Worm (Caenorhabditis elegans): ENCODE results near the gene col-73.

The col-73 gene

DNA sequence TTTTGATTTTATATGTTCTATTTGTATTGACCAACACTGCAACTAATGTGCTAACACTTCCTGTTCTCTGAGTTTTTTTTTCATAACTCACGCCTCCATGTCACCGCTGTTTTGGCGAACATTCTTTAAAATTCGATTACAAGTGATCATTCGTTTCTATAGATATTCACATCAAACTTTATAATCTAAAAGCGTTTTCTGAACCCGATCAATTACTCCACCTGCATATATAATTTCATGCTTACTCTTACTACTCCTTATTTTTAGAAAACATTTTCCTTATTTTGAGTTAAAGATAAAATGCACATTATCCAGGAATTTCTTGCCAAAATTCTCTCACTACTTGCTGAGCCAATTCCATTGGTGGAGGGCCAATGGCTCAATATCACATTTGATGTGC is 13.0 kb upstream of the col-73 start, which contains the start of gene R05F9.7:
Gene R05F9.7 (plus strand): TSS at position 301 of the 400 bp plus-strand sequence.
- TF ChIP-seq R02D3.7 (tag; optimal IDR thresholded peaks at IDR 0.05): no peak
- no peak for TF ChIP-seq pqm-1 (tag; optimal IDR thresholded peaks at IDR 0.05)
- TF ChIP-seq ceh-28 (tag; optimal IDR thresholded peaks at IDR 0.05): no peak
- no peak for TF ChIP-seq ama-1 (optimal IDR thresholded peaks at IDR 0.05)
- no peak for TF ChIP-seq ceh-16 (tag; optimal IDR thresholded peaks at IDR 0.05)
- no peak for TF ChIP-seq mdl-1 (tag; optimal IDR thresholded peaks at IDR 0.05)
- no peak for TF ChIP-seq hmg-11 (tag; optimal IDR thresholded peaks at IDR 0.05)
- no peak for TF ChIP-seq mml-1 (tag; optimal IDR thresholded peaks at IDR 0.05)
- TF ChIP-seq nhr-76 (tag; optimal IDR thresholded peaks at IDR 0.05): no peak
- TF ChIP-seq ceh-82 (tag; optimal IDR thresholded peaks at IDR 0.05): no peak
- TF ChIP-seq daf-12 (tag; optimal IDR thresholded peaks at IDR 0.05): no peak
- TF ChIP-seq ceh-9 (tag; optimal IDR thresholded peaks at IDR 0.05): no peak
- no peak for TF ChIP-seq nhr-77 (tag; optimal IDR thresholded peaks at IDR 0.05)
- no peak for TF ChIP-seq nhr-67 (tag; optimal IDR thresholded peaks at IDR 0.05)
- no peak for TF ChIP-seq zag-1 (tag; optimal IDR thresholded peaks at IDR 0.05)
- no peak for TF ChIP-seq nhr-23 (tag; optimal IDR thresholded peaks at IDR 0.05)
- no peak for TF ChIP-seq snpc-4 (tag; optimal IDR thresholded peaks at IDR 0.05)
- TF ChIP-seq nfya-1 (tag; optimal IDR thresholded peaks at IDR 0.05; ENCODE audit: insufficient read depth): no peak
- TF ChIP-seq ztf-4 (tag; optimal IDR thresholded peaks at IDR 0.05): no peak

DNA sequence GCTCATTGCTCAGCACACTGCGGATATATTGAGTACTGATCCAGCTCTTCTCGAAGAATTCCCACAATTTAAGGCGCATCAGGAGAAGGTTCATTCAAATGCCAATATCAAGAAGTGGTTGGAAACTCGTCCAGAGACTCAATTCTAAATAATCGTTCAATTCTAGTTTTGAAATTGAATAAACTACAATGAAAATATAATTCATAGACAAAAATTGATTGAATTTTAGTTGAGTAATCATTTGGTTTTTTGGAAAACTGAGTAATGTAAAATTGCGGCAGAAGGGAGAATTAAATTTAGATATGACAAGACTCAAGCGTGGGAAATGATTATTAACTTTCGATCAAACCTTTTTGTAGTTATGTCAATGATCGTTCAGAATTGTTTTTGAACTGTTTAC is 11.5 kb upstream of the col-73 start:
- TF ChIP-seq nhr-12 (tag; optimal IDR thresholded peaks at IDR 0.05): no peak

DNA sequence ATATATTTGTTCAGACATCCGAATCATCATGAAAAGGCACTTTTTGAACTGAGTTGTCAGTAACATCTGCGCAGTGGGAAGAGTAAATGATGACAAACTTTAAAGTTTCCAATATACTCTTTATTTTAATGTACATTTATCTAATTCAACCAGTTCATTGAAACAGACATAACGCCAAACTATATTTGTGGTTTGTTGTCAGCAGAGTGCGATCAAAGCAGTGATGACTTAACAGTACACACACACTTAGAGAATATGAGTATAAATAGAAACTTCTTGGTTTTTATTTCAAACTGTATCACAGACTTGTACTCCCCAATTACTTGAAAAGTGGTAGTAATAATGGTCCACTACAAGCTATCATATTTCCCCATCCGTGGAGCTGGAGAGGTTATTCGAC is 10.5 kb upstream of the col-73 start, which contains the start of gene gst-8:
Gene gst-8 (plus strand): TSS at position 301 of the 400 bp plus-strand sequence.
- TF ChIP-seq pha-4 (tag; optimal IDR thresholded peaks at IDR 0.05) (no peak), unc-39 (tag; optimal IDR thresholded peaks at IDR 0.05) (no peak), ceh-16 (tag; optimal IDR thresholded peaks at IDR 0.05) (no peak), sea-2 (GFP tag; optimal IDR thresholded peaks at IDR 0.05) (no peak), elt-2 (tag; optimal IDR thresholded peaks at IDR 0.05) (peak; percentile 24), fkh-2 (tag; optimal IDR thresholded peaks at IDR 0.05) (no peak), lin-15B (tag; optimal IDR thresholded peaks at IDR 0.05) (no peak)

DNA sequence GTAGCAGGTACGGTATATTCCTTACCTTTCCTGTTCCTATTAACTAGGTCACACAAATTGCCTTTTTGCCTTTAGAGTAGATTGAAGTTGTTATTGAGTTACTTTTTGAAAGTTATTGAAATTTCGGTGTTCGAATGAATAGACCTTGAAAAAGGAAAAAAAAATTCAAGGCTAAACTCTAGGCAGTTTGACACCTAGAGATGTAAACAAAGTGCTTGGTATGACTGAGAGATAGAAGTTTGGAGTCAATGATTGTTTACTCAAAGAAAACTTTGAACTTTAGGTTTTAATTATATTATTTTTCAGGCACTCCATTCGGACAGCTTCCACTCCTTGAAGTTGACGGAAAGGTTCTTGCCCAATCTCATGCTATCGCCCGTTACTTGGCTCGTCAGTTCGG is 9.6 kb upstream of the col-73 start:
- TF ChIP-seq nhr-12 (tag; optimal IDR thresholded peaks at IDR 0.05) (no peak), nhr-25 (tag; optimal IDR thresholded peaks at IDR 0.05) (no peak), pha-4 (tag; optimal IDR thresholded peaks at IDR 0.05) (peak; percentile 68)

DNA sequence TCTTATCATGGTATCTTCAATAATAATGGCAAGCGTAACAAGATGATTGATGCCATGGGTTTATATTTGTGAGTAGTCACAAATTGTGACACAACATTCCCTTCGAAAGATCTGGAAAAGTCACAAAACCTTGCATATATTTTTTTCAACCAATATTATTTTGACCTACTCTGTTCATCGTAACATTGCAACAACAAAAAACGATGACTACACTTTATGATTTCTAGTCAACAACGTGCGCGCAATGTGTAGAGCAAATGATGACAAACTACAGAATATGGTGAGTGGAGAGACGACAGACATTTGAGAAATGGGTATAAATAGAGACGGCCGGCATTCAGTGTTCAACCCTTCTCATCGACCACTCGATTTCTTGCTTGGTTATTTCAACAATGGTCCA is 8.8 kb upstream of the col-73 start, which contains the start of gene gst-7:
Gene gst-7 (plus strand): TSS at position 336 of the 400 bp plus-strand sequence.
- peak; percentile 34 for TF ChIP-seq nhr-23 (tag; optimal IDR thresholded peaks at IDR 0.05)
- no peak for TF ChIP-seq nhr-43 (tag; optimal IDR thresholded peaks at IDR 0.05; ENCODE audit: poor library complexity, severe bottlenecking)
- TF ChIP-seq nhr-237 (tag; optimal IDR thresholded peaks at IDR 0.05): no peak
- no peak for TF ChIP-seq mdl-1 (tag; optimal IDR thresholded peaks at IDR 0.05)
- no peak for TF ChIP-seq tbx-2 (tag; optimal IDR thresholded peaks at IDR 0.05)
- no peak for TF ChIP-seq lin-15B (tag; optimal IDR thresholded peaks at IDR 0.05)
- TF ChIP-seq lsy-12 (tag; optimal IDR thresholded peaks at IDR 0.05): no peak
- TF ChIP-seq hmg-11 (tag; optimal IDR thresholded peaks at IDR 0.05): no peak
- TF ChIP-seq fkh-10 (GFP tag; optimal IDR thresholded peaks at IDR 0.05): no peak
- TF ChIP-seq fkh-2 (tag; optimal IDR thresholded peaks at IDR 0.05): no peak
- peak; percentile 76 for TF ChIP-seq pqm-1 (tag; optimal IDR thresholded peaks at IDR 0.05)
- no peak for TF ChIP-seq ceh-9 (tag; optimal IDR thresholded peaks at IDR 0.05)
- TF ChIP-seq pha-4 (tag; optimal IDR thresholded peaks at IDR 0.05): peak; percentile 92
- TF ChIP-seq nhr-28 (tag; optimal IDR thresholded peaks at IDR 0.05): no peak
- no peak for TF ChIP-seq ceh-82 (tag; optimal IDR thresholded peaks at IDR 0.05)
- no peak for TF ChIP-seq daf-12 (tag; optimal IDR thresholded peaks at IDR 0.05)
- peak; percentile 92 for TF ChIP-seq elt-2 (tag; optimal IDR thresholded peaks at IDR 0.05)
- no peak for TF ChIP-seq ama-1 (optimal IDR thresholded peaks at IDR 0.05)
- no peak for TF ChIP-seq mml-1 (tag; optimal IDR thresholded peaks at IDR 0.05)
- no peak for TF ChIP-seq egl-27 (tag; optimal IDR thresholded peaks at IDR 0.05)
- TF ChIP-seq R02D3.7 (tag; optimal IDR thresholded peaks at IDR 0.05): no peak
- TF ChIP-seq zag-1 (tag; optimal IDR thresholded peaks at IDR 0.05): no peak
- TF ChIP-seq nhr-77 (tag; optimal IDR thresholded peaks at IDR 0.05): no peak
- TF ChIP-seq nhr-12 (tag; optimal IDR thresholded peaks at IDR 0.05): no peak
- peak; percentile 96 for TF ChIP-seq skn-1 (tag; optimal IDR thresholded peaks at IDR 0.05)
- TF ChIP-seq egl-5 (tag; optimal IDR thresholded peaks at IDR 0.05): no peak
- TF ChIP-seq elt-3 (tag; optimal IDR thresholded peaks at IDR 0.05): no peak
- TF ChIP-seq unc-62 (GFP tag; optimal IDR thresholded peaks at IDR 0.05): no peak
- TF ChIP-seq ZK546.5 (tag; optimal IDR thresholded peaks at IDR 0.05): no peak
- TF ChIP-seq eor-1 (tag; optimal IDR thresholded peaks at IDR 0.05): no peak
- TF ChIP-seq nhr-11 (tag; optimal IDR thresholded peaks at IDR 0.05): no peak
- TF ChIP-seq nfya-1 (tag; optimal IDR thresholded peaks at IDR 0.05; ENCODE audit: insufficient read depth): peak; percentile 40
- TF ChIP-seq nhr-76 (tag; optimal IDR thresholded peaks at IDR 0.05): no peak
- TF ChIP-seq unc-39 (tag; optimal IDR thresholded peaks at IDR 0.05): no peak
- no peak for TF ChIP-seq ceh-16 (tag; optimal IDR thresholded peaks at IDR 0.05)
- peak; percentile 25 for TF ChIP-seq nhr-25 (tag; optimal IDR thresholded peaks at IDR 0.05)
- TF ChIP-seq lin-39 (tag; optimal IDR thresholded peaks at IDR 0.05): peak; percentile 26
